Fruit fly (Drosophila melanogaster): ENCODE measurements around the gene Lkb1.
A peak's percentile ranks its signal among the peaks of the same experiment; 100 is the strongest.

Gene Lkb1

dm6 chr3R:13683624-13684568 is 7.5 kb downstream of the Lkb1 start, which contains the start of gene flfl:
Gene flfl (plus strand): TSS chr3R:13683921.
- TF ChIP-seq Sox14 (GFP tag; optimal IDR thresholded peaks at IDR 0.05) (peak; percentile 40), Smox (GFP tag; optimal IDR thresholded peaks at IDR 0.05) (peak; percentile 9), CG10669 (GFP tag; optimal IDR thresholded peaks at IDR 0.05) (no peak), Met (GFP tag; optimal IDR thresholded peaks at IDR 0.05) (no peak), CG6854 (GFP tag; optimal IDR thresholded peaks at IDR 0.05) (peak; percentile 29), CG6808 (GFP tag; optimal IDR thresholded peaks at IDR 0.05) (peak; percentile 36), vri (GFP tag; optimal IDR thresholded peaks at IDR 0.05) (peak; percentile 22), ss (GFP tag; optimal IDR thresholded peaks at IDR 0.05) (no peak), CG9139 (GFP tag; optimal IDR thresholded peaks at IDR 0.05) (peak; percentile 47), CG3919 (GFP tag; optimal IDR thresholded peaks at IDR 0.05) (peak; percentile 29), salr (GFP tag; optimal IDR thresholded peaks at IDR 0.05) (no peak), fd85E (GFP tag; optimal IDR thresholded peaks at IDR 0.05) (no peak), CG15336 (GFP tag; IDR thresholded peaks at IDR 0.05) (no peak), esn (GFP tag; optimal IDR thresholded peaks at IDR 0.05) (peak; percentile 7), CG32006 (GFP tag; optimal IDR thresholded peaks at IDR 0.05) (peak; percentile 1), eg (GFP tag; IDR thresholded peaks at IDR 0.05) (no peak), topi (GFP tag; optimal IDR thresholded peaks at IDR 0.05) (peak; percentile 9), CG4318 (GFP tag; optimal IDR thresholded peaks at IDR 0.05) (no peak), CG3032 (tag; optimal IDR thresholded peaks at IDR 0.05) (peak; percentile 34), CG16779 (tag; optimal IDR thresholded peaks at IDR 0.05) (peak; percentile 34), Lpt (GFP tag; optimal IDR thresholded peaks at IDR 0.05) (no peak), CG8319 (GFP tag; optimal IDR thresholded peaks at IDR 0.05) (no peak), CG31627 (GFP tag; optimal IDR thresholded peaks at IDR 0.05) (peak; percentile 36), Eip78C (GFP tag) (peak; percentile 64), lz (GFP tag; optimal IDR thresholded peaks at IDR 0.05) (peak; percentile 20), Sox102F (GFP tag; optimal IDR thresholded peaks at IDR 0.05) (peak; percentile 1), svp (GFP tag) (peak; percentile 76), net (GFP tag; optimal IDR thresholded peaks at IDR 0.05) (peak; percentile 15)

- TF ChIP-seq vri (GFP tag; optimal IDR thresholded peaks at IDR 0.05) (peak; percentile 43), Eip93F (GFP tag; optimal IDR thresholded peaks at IDR 0.05) (no peak), Hr4 (GFP tag; optimal IDR thresholded peaks at IDR 0.05) (peak; percentile 10), ss (GFP tag; optimal IDR thresholded peaks at IDR 0.05) (peak in 1 of 2 experiments; percentile 26), salr (GFP tag; optimal IDR thresholded peaks at IDR 0.05) (peak in 1 of 2 experiments; percentile 4), fd59A (GFP tag; optimal IDR thresholded peaks at IDR 0.05) (no peak), CG32006 (GFP tag; optimal IDR thresholded peaks at IDR 0.05) (peak; percentile 9), CG6276 (GFP tag; optimal IDR thresholded peaks at IDR 0.05) (no peak), Met (GFP tag; optimal IDR thresholded peaks at IDR 0.05) (peak; percentile 29), CG16779 (tag; optimal IDR thresholded peaks at IDR 0.05) (peak; percentile 22), CG6792 (GFP tag; optimal IDR thresholded peaks at IDR 0.05) (no peak), Eip75B (GFP tag; optimal IDR thresholded peaks at IDR 0.05) (no peak), Eip78C (GFP tag) (peak; percentile 55), CG10631 (GFP tag; optimal IDR thresholded peaks at IDR 0.05) (peak; percentile 4), svp (GFP tag) (peak; percentile 74), dsx (GFP tag; optimal IDR thresholded peaks at IDR 0.05; ENCODE audit: poor library complexity, severe bottlenecking) (peak; percentile 37)
These were observed 8.4 kb downstream of the Lkb1 start for dm6 chr3R:13684569-13685402.

Data from whole organism, prepupa.